Worm (Caenorhabditis elegans): ENCODE data around the gene ssq-3.

Gene ssq-3

ce11 chrIV:7147722-7148121, 36.3 kb downstream of the ssq-3 start:
- no peak for TF ChIP-seq elt-3 (tag; optimal IDR thresholded peaks at IDR 0.05)
- TF ChIP-seq lin-15B (tag; optimal IDR thresholded peaks at IDR 0.05) = peak; percentile 8
- TF ChIP-seq pha-4 (tag; optimal IDR thresholded peaks at IDR 0.05) = peak; percentile 90
- peak; percentile 32 for TF ChIP-seq nfya-1 (tag; optimal IDR thresholded peaks at IDR 0.05; ENCODE audit: insufficient read depth)
- TF ChIP-seq ceh-28 (tag; optimal IDR thresholded peaks at IDR 0.05) = no peak
- TF ChIP-seq nhr-237 (tag; optimal IDR thresholded peaks at IDR 0.05) = no peak
- TF ChIP-seq hmg-11 (tag; optimal IDR thresholded peaks at IDR 0.05) = peak; percentile 33
- no peak for TF ChIP-seq eor-1 (tag; optimal IDR thresholded peaks at IDR 0.05)
- TF ChIP-seq mml-1 (tag; optimal IDR thresholded peaks at IDR 0.05) = no peak
- TF ChIP-seq fkh-2 (tag; optimal IDR thresholded peaks at IDR 0.05) = no peak
- TF ChIP-seq zag-1 (tag; optimal IDR thresholded peaks at IDR 0.05) = no peak
- TF ChIP-seq nhr-23 (tag; optimal IDR thresholded peaks at IDR 0.05) = no peak
- no peak for TF ChIP-seq nhr-12 (tag; optimal IDR thresholded peaks at IDR 0.05)
- TF ChIP-seq lsy-12 (tag; optimal IDR thresholded peaks at IDR 0.05) = no peak
- no peak for TF ChIP-seq nhr-43 (tag; optimal IDR thresholded peaks at IDR 0.05; ENCODE audit: poor library complexity, severe bottlenecking)
- TF ChIP-seq nhr-77 (tag; optimal IDR thresholded peaks at IDR 0.05) = no peak
- TF ChIP-seq elt-2 (tag; optimal IDR thresholded peaks at IDR 0.05) = peak; percentile 11
- TF ChIP-seq snpc-4 (tag; optimal IDR thresholded peaks at IDR 0.05) = peak; percentile 55
- TF ChIP-seq nhr-67 (tag; optimal IDR thresholded peaks at IDR 0.05) = no peak
- no peak for TF ChIP-seq nhr-11 (tag; optimal IDR thresholded peaks at IDR 0.05)
- no peak for TF ChIP-seq jun-1 (tag; optimal IDR thresholded peaks at IDR 0.05)
- no peak for TF ChIP-seq elt-1 (tag; optimal IDR thresholded peaks at IDR 0.05)
- TF ChIP-seq fkh-10 (GFP tag; optimal IDR thresholded peaks at IDR 0.05) = no peak
- no peak for TF ChIP-seq aly-2 (tag; optimal IDR thresholded peaks at IDR 0.05)
- TF ChIP-seq lin-39 (tag; optimal IDR thresholded peaks at IDR 0.05) = no peak
- no peak for TF ChIP-seq sea-2 (GFP tag; optimal IDR thresholded peaks at IDR 0.05)
- TF ChIP-seq ztf-11 (tag; optimal IDR thresholded peaks at IDR 0.05) = no peak
- TF ChIP-seq unc-39 (tag; optimal IDR thresholded peaks at IDR 0.05) = no peak
- TF ChIP-seq nhr-28 (tag; optimal IDR thresholded peaks at IDR 0.05) = no peak
- TF ChIP-seq egl-5 (tag; optimal IDR thresholded peaks at IDR 0.05) = no peak

DNA sequence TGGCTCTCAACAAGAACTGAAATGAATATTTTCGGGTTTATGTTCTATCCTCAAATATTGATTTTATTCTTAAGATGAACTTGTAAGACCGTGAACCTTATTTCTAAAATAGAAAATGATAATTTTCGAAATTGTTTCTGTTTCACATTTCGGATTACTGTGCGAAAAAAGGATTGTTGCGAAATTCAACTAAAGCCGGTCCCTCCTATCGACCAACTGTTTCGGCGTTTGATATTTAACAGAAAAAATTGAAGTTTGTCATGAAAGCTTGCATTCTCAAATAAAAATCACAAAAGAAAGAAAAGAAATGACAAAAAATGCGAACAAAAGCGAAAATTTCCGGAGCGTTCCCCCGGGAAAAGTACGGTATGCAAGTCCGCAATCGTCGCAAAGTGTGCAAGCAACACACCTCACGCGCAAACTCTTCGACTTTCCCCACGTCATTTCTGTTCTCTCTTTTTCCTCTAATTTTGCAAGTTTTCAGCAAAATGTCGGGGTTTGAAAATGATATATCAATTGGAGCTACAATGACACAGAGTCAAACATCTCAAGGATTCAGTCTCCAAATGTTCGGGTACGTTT, 37.7 kb downstream of the ssq-3 start, which contains the start of gene C34D4.4:
TSS of gene C34D4.4 (plus strand) at position 342 of the 582 bp plus-strand sequence.
- no peak for TF ChIP-seq nhr-23 (tag; optimal IDR thresholded peaks at IDR 0.05)
- TF ChIP-seq sea-2 (GFP tag; optimal IDR thresholded peaks at IDR 0.05) = no peak
- TF ChIP-seq fkh-10 (GFP tag; optimal IDR thresholded peaks at IDR 0.05) = no peak
- peak; percentile 48 for TF ChIP-seq lin-15B (tag; optimal IDR thresholded peaks at IDR 0.05)
- TF ChIP-seq ZK546.5 (tag; optimal IDR thresholded peaks at IDR 0.05) = no peak
- TF ChIP-seq nhr-12 (tag; optimal IDR thresholded peaks at IDR 0.05) = no peak
- TF ChIP-seq ztf-4 (tag; optimal IDR thresholded peaks at IDR 0.05) = no peak
- TF ChIP-seq unc-62 (GFP tag; optimal IDR thresholded peaks at IDR 0.05) = no peak
- TF ChIP-seq nhr-77 (tag; optimal IDR thresholded peaks at IDR 0.05) = no peak
- no peak for TF ChIP-seq elt-3 (tag; optimal IDR thresholded peaks at IDR 0.05)
- no peak for TF ChIP-seq aly-2 (tag; optimal IDR thresholded peaks at IDR 0.05)
- no peak for TF ChIP-seq fkh-2 (tag; optimal IDR thresholded peaks at IDR 0.05)
- no peak for TF ChIP-seq ztf-11 (tag; optimal IDR thresholded peaks at IDR 0.05)
- TF ChIP-seq mdl-1 (tag; optimal IDR thresholded peaks at IDR 0.05) = no peak
- TF ChIP-seq nhr-67 (tag; optimal IDR thresholded peaks at IDR 0.05) = no peak
- TF ChIP-seq ceh-28 (tag; optimal IDR thresholded peaks at IDR 0.05) = no peak
- no peak for TF ChIP-seq ceh-82 (tag; optimal IDR thresholded peaks at IDR 0.05)
- TF ChIP-seq ceh-16 (tag; optimal IDR thresholded peaks at IDR 0.05) = no peak
- TF ChIP-seq pqm-1 (tag; optimal IDR thresholded peaks at IDR 0.05) = no peak
- TF ChIP-seq fos-1 (tag; optimal IDR thresholded peaks at IDR 0.05) = no peak
- TF ChIP-seq daf-12 (tag; optimal IDR thresholded peaks at IDR 0.05) = no peak
- TF ChIP-seq nhr-11 (tag; optimal IDR thresholded peaks at IDR 0.05) = no peak
- TF ChIP-seq ama-1 (optimal IDR thresholded peaks at IDR 0.05) = peak; percentile 16
- no peak for TF ChIP-seq elt-2 (tag; optimal IDR thresholded peaks at IDR 0.05)
- peak; percentile 28 for TF ChIP-seq snpc-4 (tag; optimal IDR thresholded peaks at IDR 0.05)
- TF ChIP-seq tbx-2 (tag; optimal IDR thresholded peaks at IDR 0.05) = no peak
- no peak for TF ChIP-seq nhr-28 (tag; optimal IDR thresholded peaks at IDR 0.05)
- no peak for TF ChIP-seq R02D3.7 (tag; optimal IDR thresholded peaks at IDR 0.05)
- TF ChIP-seq lin-39 (tag; optimal IDR thresholded peaks at IDR 0.05) = peak; percentile 14
- no peak for TF ChIP-seq egl-5 (tag; optimal IDR thresholded peaks at IDR 0.05)
- TF ChIP-seq nhr-237 (tag; optimal IDR thresholded peaks at IDR 0.05) = no peak
- no peak for TF ChIP-seq pha-4 (tag; optimal IDR thresholded peaks at IDR 0.05)
- no peak for TF ChIP-seq egl-27 (tag; optimal IDR thresholded peaks at IDR 0.05)
- peak; percentile 16 for TF ChIP-seq nhr-25 (tag; optimal IDR thresholded peaks at IDR 0.05)
- TF ChIP-seq ceh-9 (tag; optimal IDR thresholded peaks at IDR 0.05) = no peak
- TF ChIP-seq elt-1 (tag; optimal IDR thresholded peaks at IDR 0.05) = no peak
- no peak for TF ChIP-seq mml-1 (tag; optimal IDR thresholded peaks at IDR 0.05)
- TF ChIP-seq unc-39 (tag; optimal IDR thresholded peaks at IDR 0.05) = no peak
- TF ChIP-seq hmg-11 (tag; optimal IDR thresholded peaks at IDR 0.05) = peak; percentile 23
- no peak for TF ChIP-seq nhr-43 (tag; optimal IDR thresholded peaks at IDR 0.05; ENCODE audit: poor library complexity, severe bottlenecking)
- TF ChIP-seq jun-1 (tag; optimal IDR thresholded peaks at IDR 0.05) = no peak
- TF ChIP-seq nhr-76 (tag; optimal IDR thresholded peaks at IDR 0.05) = no peak
- TF ChIP-seq eor-1 (tag; optimal IDR thresholded peaks at IDR 0.05) = no peak
- no peak for TF ChIP-seq skn-1 (tag; optimal IDR thresholded peaks at IDR 0.05)
- no peak for TF ChIP-seq zag-1 (tag; optimal IDR thresholded peaks at IDR 0.05)
- TF ChIP-seq nfya-1 (tag; optimal IDR thresholded peaks at IDR 0.05; ENCODE audit: insufficient read depth) = peak; percentile 75
- no peak for TF ChIP-seq lsy-12 (tag; optimal IDR thresholded peaks at IDR 0.05)

All from whole organism, L3 larva.